Worm (Caenorhabditis elegans) whole organism, late embryonic: ENCODE measurements around the gene atg-18.

Source experiments
- che-1 ChIP-seq: sonication (generic microtip); optimal IDR thresholded peaks from 2 replicates; lab custom pipeline; 2016; ENCODE audit warnings: mild to moderate bottlenecking, missing genetic modification characterization, missing compliant biosample characterization
- ets-4 ChIP-seq: sonication (generic microtip); optimal IDR thresholded peaks from 2 replicates; lab custom pipeline; 2016; ENCODE audit warnings: missing genetic modification characterization, missing compliant biosample characterization
- fkh-10 ChIP-seq: fragments of 150-350 bp; optimal IDR thresholded peaks from 2 replicates; lab custom pipeline; 2014; ENCODE audit warnings: missing biosample characterization, missing genetic modification reagents, missing genetic modification characterization
- nfya-1 ChIP-seq: sonication (generic microtip); optimal IDR thresholded peaks from 2 replicates; lab custom pipeline; 2017; ENCODE audit warnings: missing genetic modification characterization, mild to moderate bottlenecking, missing compliant biosample characterization, antibody characterized with exemption, moderate library complexity
- nhr-11 ChIP-seq: fragments of 150-350 bp; optimal IDR thresholded peaks from 2 replicates; lab custom pipeline; 2014; ENCODE audit warnings: missing biosample characterization, missing genetic modification characterization
- odd-2 ChIP-seq: sonication (generic microtip); optimal IDR thresholded peaks from 2 replicates; lab custom pipeline; 2017; ENCODE audit warnings: antibody characterized with exemption, mild to moderate bottlenecking, missing genetic modification characterization, missing compliant biosample characterization
- pha-4 ChIP-seq: fragments of 150-350 bp; optimal IDR thresholded peaks from 2 replicates; lab custom pipeline; 2018; ENCODE audit warnings: missing biosample characterization, missing genetic modification reagents, missing genetic modification characterization
- pqm-1 ChIP-seq: sonication (generic microtip); optimal IDR thresholded peaks from 2 replicates; lab custom pipeline; 2016; ENCODE audit warnings: missing genetic modification characterization, missing compliant biosample characterization
- tbx-2 ChIP-seq: sonication (generic microtip); optimal IDR thresholded peaks from 2 replicates; lab custom pipeline; 2016; ENCODE audit warnings: missing genetic modification characterization, missing compliant biosample characterization
- ttx-3 ChIP-seq: sonication (generic microtip); optimal IDR thresholded peaks from 2 replicates; lab custom pipeline; 2016; ENCODE audit warnings: missing genetic modification reagents, missing genetic modification characterization, missing compliant biosample characterization

DNA sequence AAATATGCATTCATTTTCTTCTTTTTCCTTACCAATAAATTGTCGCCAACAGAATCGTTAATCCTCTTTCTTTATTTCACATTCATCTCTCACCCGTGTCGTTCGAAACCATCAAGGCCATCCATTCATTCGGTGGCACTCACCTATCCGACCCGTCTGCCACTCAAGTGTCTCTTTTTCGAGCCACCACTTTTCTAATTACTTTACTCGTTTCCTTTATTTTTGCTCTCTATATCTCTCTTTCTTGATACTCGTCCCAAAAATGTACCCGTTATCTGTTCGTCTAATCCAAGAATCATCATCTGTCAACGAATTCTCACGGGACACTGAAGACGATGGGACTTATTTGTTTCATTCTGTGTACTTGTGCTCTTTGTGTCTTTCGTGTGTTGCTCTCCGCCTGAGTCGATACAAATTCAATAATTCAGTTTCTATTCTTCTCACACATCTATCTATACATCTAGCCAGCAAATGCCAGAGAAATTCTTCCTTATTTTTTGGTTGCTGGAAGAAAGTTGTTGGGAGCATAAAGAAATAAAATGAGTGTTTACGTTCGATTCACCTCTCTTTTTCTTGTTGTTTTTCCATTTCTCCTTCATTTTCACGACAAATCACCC, 38.3 kb downstream of the atg-18 start:
- no peak for TF ChIP-seq pqm-1
- no peak for TF ChIP-seq nfya-1
- no peak for TF ChIP-seq fkh-10 (GFP tag; lab: Kevin White, UChicago)
- no peak for TF ChIP-seq pha-4 (tag; lab: Kevin White, UChicago)
- TF ChIP-seq tbx-2 (tag; lab: Kevin White, UChicago): no peak
- TF ChIP-seq odd-2 (tag; lab: Kevin White, UChicago): no peak
- TF ChIP-seq ttx-3: no peak
- TF ChIP-seq ets-4: no peak
- no peak for TF ChIP-seq che-1 (tag; lab: Kevin White, UChicago)
- no peak for TF ChIP-seq nhr-11
